Fruit fly (Drosophila melanogaster): ENCODE results near the gene bip1.

DNA sequence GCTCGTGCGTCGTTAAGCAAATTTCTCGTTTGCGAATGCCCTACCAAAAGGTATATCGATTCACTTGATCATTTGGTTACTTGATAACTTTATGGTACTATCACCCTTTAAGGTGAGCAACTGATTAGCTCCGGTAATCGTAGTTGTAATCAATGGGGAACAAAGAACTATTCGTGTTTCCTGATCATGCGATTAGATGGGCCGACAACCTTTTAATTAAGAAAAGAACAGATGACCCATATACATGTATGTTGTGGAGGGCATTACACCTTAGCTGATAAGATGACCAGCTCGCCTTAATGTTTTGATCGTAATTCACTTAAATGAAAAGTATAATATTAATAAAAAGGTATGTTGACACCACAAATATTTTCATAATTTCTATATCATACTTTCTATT lies 14.9 kb upstream of the bip1 start:
- TF ChIP-seq CG1620 (GFP tag; optimal IDR thresholded peaks at IDR 0.05) (no peak), cnc (optimal IDR thresholded peaks at IDR 0.05) (no peak), CG11617 (GFP tag; optimal IDR thresholded peaks at IDR 0.05) (no peak), tj (GFP tag; optimal IDR thresholded peaks at IDR 0.05) (no peak), Crg-1 (GFP tag; optimal IDR thresholded peaks at IDR 0.05) (no peak), Clk (GFP tag; optimal IDR thresholded peaks at IDR 0.05) (no peak), CG33017 (tag; optimal IDR thresholded peaks at IDR 0.05) (no peak), toe (GFP tag; optimal IDR thresholded peaks at IDR 0.05) (no peak), Mnt (GFP tag; optimal IDR thresholded peaks at IDR 0.05) (no peak)
